Worm (Caenorhabditis elegans) whole organism, early embryonic: Measurements from ENCODE around the gene atg-10.

ENCODE experiments used
- aly-1 ChIP-seq: sonication (generic microtip); optimal IDR thresholded peaks from 2 replicates; lab custom pipeline; 2016; ENCODE audit warnings: missing genetic modification characterization, missing compliant biosample characterization
- ama-1 ChIP-seq: fragments of 150-350 bp; optimal IDR thresholded peaks from 2 replicates; lab custom pipeline; 2014
- ceh-13 ChIP-seq: fragments of 200-800 bp; sonication (Bioruptor generic); optimal IDR thresholded peaks from 2 replicates; lab custom pipeline; 2018; ENCODE audit warnings: mild to moderate bottlenecking, missing genetic modification characterization, missing compliant biosample characterization
- ceh-36 ChIP-seq: sonication (generic microtip); optimal IDR thresholded peaks from 2 replicates; lab custom pipeline; 2016; ENCODE audit warnings: missing genetic modification characterization, inconsistent platforms, missing compliant biosample characterization
- hmbx-1 ChIP-seq: sonication (generic microtip); optimal IDR thresholded peaks from 2 replicates; lab custom pipeline; 2016; ENCODE audit warnings: mild to moderate bottlenecking, missing genetic modification characterization, missing compliant biosample characterization
- scrt-1 ChIP-seq: fragments of 200-800 bp; sonication (Bioruptor generic); IDR thresholded peaks from 2 replicates; pipeline ENCODE4 v1.3.6; 2022; ENCODE audit warnings: missing genetic modification characterization, missing compliant biosample characterization
- sea-1 ChIP-seq: fragments of 200-800 bp; sonication (Bioruptor generic); conservative IDR thresholded peaks from 2 replicates; pipeline ENCODE4 v1.3.6; 2022; ENCODE audit warnings: missing genetic modification characterization, missing compliant biosample characterization
- tbx-11 ChIP-seq: fragments of 200-800 bp; sonication (Bioruptor generic); IDR thresholded peaks from 2 replicates; pipeline ENCODE4 v1.3.6; 2022; ENCODE audit warnings: missing genetic modification characterization, missing compliant biosample characterization
- tbx-37 ChIP-seq: fragments of 200-800 bp; sonication (Bioruptor generic); conservative IDR thresholded peaks from 2 replicates; pipeline ENCODE4 v1.3.6; 2022; ENCODE audit warnings: missing genetic modification reagents, missing genetic modification characterization, missing compliant biosample characterization

ce11 chrII:8621883-8622282, 37.1 kb upstream of the atg-10 start, which contains the start of gene T22C8.3:
- TF ChIP-seq ceh-36 (tag; lab: Kevin White, UChicago) = no peak
- no peak for TF ChIP-seq tbx-11 (GFP tag; lab: Robert Waterston, UW)
- no peak for TF ChIP-seq ceh-13 (GFP tag; lab: Kevin White, UChicago)
- no peak for TF ChIP-seq scrt-1 (GFP tag; lab: Robert Waterston, UW)
- TF ChIP-seq tbx-37 (GFP tag; lab: Robert Waterston, UW) = no peak
- no peak for TF ChIP-seq ama-1 (lab: Kevin White, UChicago)
- TF ChIP-seq sea-1 (GFP tag; lab: Robert Waterston, UW) = no peak
- TF ChIP-seq aly-1 (tag; lab: Kevin White, UChicago) = no peak
- no peak for TF ChIP-seq hmbx-1 (tag; lab: Kevin White, UChicago)
